Worm (Caenorhabditis elegans) whole organism, young adult: ENCODE results near the gene D1046.16.

Experiments used
- F10E7.11 ChIP-seq: sonication (generic microtip); optimal IDR thresholded peaks from 2 replicates; lab custom pipeline; 2017; ENCODE audit warnings: mild to moderate bottlenecking, missing genetic modification characterization, moderate library complexity, missing compliant biosample characterization
- F22D6.2 ChIP-seq: sonication (generic microtip); optimal IDR thresholded peaks from 2 replicates; lab custom pipeline; 2016; ENCODE audit warnings: mild to moderate bottlenecking, missing genetic modification characterization, missing compliant biosample characterization
- F33H1.4 ChIP-seq: fragments of 200-800 bp; sonication (Bioruptor generic); IDR thresholded peaks from 2 replicates; pipeline ENCODE4 v1.3.6; 2022; ENCODE audit warnings: missing genetic modification reagents, missing genetic modification characterization, missing compliant biosample characterization
- F52B5.7 ChIP-seq: sonication (generic microtip); optimal IDR thresholded peaks from 2 replicates; lab custom pipeline; 2016; ENCODE audit warnings: mild to moderate bottlenecking, missing genetic modification characterization, missing compliant biosample characterization
- K12H6.12 ChIP-seq: fragments of 200-800 bp; sonication (Bioruptor generic); optimal IDR thresholded peaks from 2 replicates; lab custom pipeline; 2018; ENCODE audit warnings: mild to moderate bottlenecking, missing genetic modification characterization, missing compliant biosample characterization
- Y53G8AR.9 ChIP-seq: fragments of 200-800 bp; sonication (Bioruptor generic); conservative IDR thresholded peaks from 2 replicates; pipeline ENCODE4 v1.3.6; 2022; ENCODE audit warnings: missing genetic modification reagents, missing genetic modification characterization, missing compliant biosample characterization
- Y67H2A.10 ChIP-seq: fragments of 200-800 bp; sonication (Bioruptor generic); conservative IDR thresholded peaks from 2 replicates; pipeline ENCODE4 v1.3.6; 2022; ENCODE audit warnings: missing genetic modification reagents, missing genetic modification characterization, missing compliant biosample characterization
- Y95B8A.8 ChIP-seq: fragments of 200-800 bp; sonication (Bioruptor generic); IDR thresholded peaks from 2 replicates; pipeline ENCODE4 v1.3.6; 2022; ENCODE audit warnings: missing genetic modification reagents, missing genetic modification characterization, missing compliant biosample characterization
- ZK185.1 ChIP-seq: sonication (generic microtip); optimal IDR thresholded peaks from 2 replicates; lab custom pipeline; 2016; ENCODE audit warnings: mild to moderate bottlenecking, missing genetic modification characterization, missing compliant biosample characterization; ENCODE audit not compliant: poor library complexity, severe bottlenecking
- aptf-3 ChIP-seq: fragments of 200-800 bp; sonication (Bioruptor generic); IDR thresholded peaks from 2 replicates; pipeline ENCODE4 v1.3.6; 2022; ENCODE audit warnings: missing genetic modification characterization, missing compliant biosample characterization
- athp-1 ChIP-seq: sonication (generic microtip); optimal IDR thresholded peaks from 2 replicates; lab custom pipeline; 2017; ENCODE audit warnings: mild to moderate bottlenecking, missing genetic modification characterization, missing compliant biosample characterization
- attf-3 ChIP-seq: fragments of 200-800 bp; sonication (Bioruptor generic); conservative IDR thresholded peaks from 2 replicates; pipeline ENCODE4 v1.3.6; 2022; ENCODE audit warnings: missing genetic modification reagents, missing genetic modification characterization, missing compliant biosample characterization
- ceh-91 ChIP-seq: fragments of 200-800 bp; sonication (Bioruptor generic); IDR thresholded peaks from 2 replicates; pipeline ENCODE4 v1.3.6; 2022; ENCODE audit warnings: missing genetic modification reagents, missing genetic modification characterization, missing compliant biosample characterization
- chd-7 ChIP-seq: sonication (generic microtip); optimal IDR thresholded peaks from 2 replicates; lab custom pipeline; 2016; ENCODE audit warnings: mild to moderate bottlenecking, missing genetic modification characterization, moderate library complexity, missing compliant biosample characterization
- die-1 ChIP-seq: sonication (generic microtip); optimal IDR thresholded peaks from 2 replicates; lab custom pipeline; 2016; ENCODE audit warnings: missing genotype, mild to moderate bottlenecking, missing genetic modification characterization, missing compliant biosample characterization
- dox-1 ChIP-seq: fragments of 200-800 bp; sonication (Bioruptor generic); IDR thresholded peaks from 2 replicates; pipeline ENCODE4 v1.3.6; 2022; ENCODE audit warnings: missing genetic modification reagents, missing genetic modification characterization, missing compliant biosample characterization
- efl-1 ChIP-seq: fragments of 150-350 bp; optimal IDR thresholded peaks from 2 replicates; lab custom pipeline; 2014; ENCODE audit warnings: missing biosample characterization, missing genetic modification reagents, missing genetic modification characterization
- gei-17 ChIP-seq: fragments of 200-800 bp; sonication (Bioruptor generic); optimal IDR thresholded peaks from 2 replicates; lab custom pipeline; 2018; ENCODE audit warnings: mild to moderate bottlenecking, missing genetic modification characterization, missing compliant biosample characterization
- hlh-12 ChIP-seq: sonication (generic microtip); optimal IDR thresholded peaks from 2 replicates; lab custom pipeline; 2016; ENCODE audit warnings: missing genetic modification characterization, missing compliant biosample characterization
- hrde-1 ChIP-seq: sonication (generic microtip); optimal IDR thresholded peaks from 2 replicates; lab custom pipeline; 2016; ENCODE audit warnings: missing genetic modification characterization, mild to moderate bottlenecking, missing compliant biosample characterization, moderate library complexity, missing genotype, missing genetic modification reagents, borderline replicate concordance
- let-607 ChIP-seq, 2 experiments: fragments of 200-800 bp in 1 of 2; sonication (Bioruptor generic) in 1 of 2; sonication (generic microtip) in 1 of 2; optimal IDR thresholded peaks; 2 replicates each; lab custom pipeline; 2016 to 2018; ENCODE audit warnings: mild to moderate bottlenecking in 2 of 2, missing compliant biosample characterization in 2 of 2, missing genetic modification characterization in 2 of 2, moderate library complexity in 2 of 2, missing genotype in 1 of 2
- lir-1 ChIP-seq: fragments of 200-800 bp; sonication (Bioruptor generic); conservative IDR thresholded peaks from 2 replicates; pipeline ENCODE4 v1.3.6; 2022; ENCODE audit warnings: missing genetic modification reagents, missing genetic modification characterization, missing compliant biosample characterization
- mcd-1 ChIP-seq: fragments of 200-800 bp; sonication (Bioruptor generic); IDR thresholded peaks from 2 replicates; pipeline ENCODE4 v1.3.6; 2022; ENCODE audit warnings: missing genetic modification reagents, missing genetic modification characterization, missing compliant biosample characterization
- mxl-1 ChIP-seq: sonication (generic microtip); optimal IDR thresholded peaks from 2 replicates; lab custom pipeline; 2016; ENCODE audit warnings: missing genetic modification characterization, missing compliant biosample characterization
- nhr-27 ChIP-seq: fragments of 200-800 bp; sonication (Bioruptor generic); optimal IDR thresholded peaks from 2 replicates; lab custom pipeline; 2018; ENCODE audit warnings: mild to moderate bottlenecking, missing genetic modification characterization, moderate library complexity, missing compliant biosample characterization
- nhr-80 ChIP-seq: sonication (generic microtip); optimal IDR thresholded peaks from 2 replicates; lab custom pipeline; 2016; ENCODE audit warnings: missing genetic modification characterization, missing compliant biosample characterization
- nhr-90 ChIP-seq: sonication (generic microtip); optimal IDR thresholded peaks from 2 replicates; lab custom pipeline; 2016; ENCODE audit warnings: missing genotype, mild to moderate bottlenecking, missing genetic modification characterization, missing compliant biosample characterization
- repo-1 ChIP-seq: sonication (generic microtip); optimal IDR thresholded peaks from 2 replicates; lab custom pipeline; 2017; ENCODE audit warnings: mild to moderate bottlenecking, missing genetic modification characterization, missing compliant biosample characterization
- rpc-1 ChIP-seq, 2 experiments: fragments of 150-350 bp in 1 of 2; sonication (generic microtip) in 1 of 2; optimal IDR thresholded peaks; 2 replicates each; lab custom pipeline; 2014 to 2018; ENCODE audit warnings: missing biosample characterization in 1 of 2, missing genetic modification characterization in 1 of 2, missing genetic modification reagents in 1 of 2, missing genotype in 1 of 2
- sea-2 ChIP-seq: fragments of 200-800 bp; sonication (Bioruptor generic); IDR thresholded peaks from 2 replicates; pipeline ENCODE4 v1.3.6; 2022; ENCODE audit warnings: missing genetic modification characterization, missing compliant biosample characterization
- somi-1 ChIP-seq: fragments of 200-800 bp; sonication (Bioruptor generic); optimal IDR thresholded peaks from 2 replicates; lab custom pipeline; 2018; ENCODE audit warnings: mild to moderate bottlenecking, missing genetic modification characterization, missing compliant biosample characterization
- sptf-2 ChIP-seq: fragments of 200-800 bp; sonication (Bioruptor generic); optimal IDR thresholded peaks from 2 replicates; lab custom pipeline; 2018; ENCODE audit warnings: mild to moderate bottlenecking, missing genetic modification characterization, missing compliant biosample characterization
- tbp1 ChIP-seq: fragments of 200-800 bp; sonication (Bioruptor generic); optimal IDR thresholded peaks from 2 replicates; lab custom pipeline; 2018; ENCODE audit warnings: mild to moderate bottlenecking, missing genetic modification characterization, missing compliant biosample characterization
- tlf-1 ChIP-seq: fragments of 200-800 bp; sonication (Bioruptor generic); optimal IDR thresholded peaks from 2 replicates; lab custom pipeline; 2018; ENCODE audit warnings: mild to moderate bottlenecking, missing genetic modification characterization, missing compliant biosample characterization
- zfh-2 ChIP-seq: fragments of 200-800 bp; sonication (Bioruptor generic); conservative IDR thresholded peaks from 2 replicates; pipeline ENCODE4 v1.3.6; 2022; ENCODE audit warnings: missing genetic modification reagents, missing genetic modification characterization, missing compliant biosample characterization
- ztf-22 ChIP-seq: fragments of 200-800 bp; sonication (Bioruptor generic); optimal IDR thresholded peaks from 2 replicates; lab custom pipeline; 2018; ENCODE audit warnings: mild to moderate bottlenecking, missing genetic modification characterization, moderate library complexity, missing compliant biosample characterization
- ztf-3 ChIP-seq: fragments of 200-800 bp; sonication (Bioruptor generic); optimal IDR thresholded peaks from 2 replicates; lab custom pipeline; 2018; ENCODE audit warnings: mild to moderate bottlenecking, missing genetic modification characterization, missing compliant biosample characterization
- ztf-6 ChIP-seq: fragments of 200-800 bp; sonication (Bioruptor generic); IDR thresholded peaks from 2 replicates; pipeline ENCODE4 v1.3.6; 2022; ENCODE audit warnings: missing genetic modification reagents, missing genetic modification characterization, missing compliant biosample characterization

The D1046.16 gene

ce11 chrIV:8927093-8927492 is 5.1 kb downstream of the D1046.16 start (continued):
- TF ChIP-seq nhr-90 (tag; lab: Kevin White, UChicago): peak; percentile 96
- TF ChIP-seq ztf-3 (GFP tag; lab: Kevin White, UChicago): peak; percentile 65
- peak; percentile 76 for TF ChIP-seq Y53G8AR.9 (GFP tag; lab: Robert Waterston, UW)
- TF ChIP-seq mcd-1 (GFP tag; lab: Robert Waterston, UW): peak; percentile 79
- TF ChIP-seq gei-17: peak; percentile 45
- peak; percentile 80 for TF ChIP-seq mxl-1
- peak; percentile 73 for TF ChIP-seq nhr-27 (tag; lab: Kevin White, UChicago)
- TF ChIP-seq sea-2 (GFP tag; lab: Robert Waterston, UW): peak; percentile 83
- peak; percentile 54 to 64 for TF ChIP-seq let-607 (tag; optimal IDR thresholded peaks at IDR 0.05; lab: Kevin White, UChicago)
- TF ChIP-seq lir-1 (GFP tag; lab: Robert Waterston, UW): peak; percentile 76
- TF ChIP-seq, all 124 proteins: peak for 107

ce11 chrIV:8929942-8930492 is 8.1 kb downstream of the D1046.16 start, which contains the start of the genes D1046.18 and slc-25A26:
Gene D1046.18 (plus strand): TSS chrIV:8930242.
Gene slc-25A26 (plus strand): TSS chrIV:8930442.
- no peak for TF ChIP-seq rpc-1 (optimal IDR thresholded peaks at IDR 0.05; lab: Kevin White, UChicago)
- TF ChIP-seq rpc-1 (tag; optimal IDR thresholded peaks at IDR 0.05; lab: Kevin White, UChicago): no peak
- TF ChIP-seq F33H1.4 (GFP tag; lab: Robert Waterston, UW): no peak
- TF ChIP-seq hlh-12 (tag; lab: Kevin White, UChicago): no peak
- no peak for TF ChIP-seq aptf-3 (GFP tag; lab: Robert Waterston, UW)
- TF ChIP-seq zfh-2: no peak
- TF ChIP-seq F52B5.7 (tag; lab: Kevin White, UChicago): no peak
- TF ChIP-seq ZK185.1 (tag; lab: Kevin White, UChicago): no peak
- TF ChIP-seq Y67H2A.10 (GFP tag; lab: Robert Waterston, UW): no peak
- TF ChIP-seq attf-3 (GFP tag; lab: Robert Waterston, UW): no peak
- TF ChIP-seq tbp1 (GFP tag; lab: Kevin White, UChicago): no peak
- TF ChIP-seq efl-1 (GFP tag; lab: Kevin White, UChicago): no peak
- no peak for TF ChIP-seq Y95B8A.8 (GFP tag; lab: Robert Waterston, UW)
- TF ChIP-seq ztf-22 (GFP tag; lab: Kevin White, UChicago): no peak
- TF ChIP-seq hrde-1 (tag; lab: Kevin White, UChicago): no peak
- TF ChIP-seq K12H6.12 (tag; lab: Kevin White, UChicago): no peak
- TF ChIP-seq F10E7.11 (tag; lab: Kevin White, UChicago): no peak
- no peak for TF ChIP-seq ztf-6
- TF ChIP-seq Y53G8AR.9 (GFP tag; lab: Robert Waterston, UW): no peak

- TF ChIP-seq tlf-1 (GFP tag; lab: Kevin White, UChicago): no peak
- TF ChIP-seq repo-1 (tag; lab: Kevin White, UChicago): no peak
- TF ChIP-seq tbp1 (GFP tag; lab: Kevin White, UChicago): no peak
- TF ChIP-seq somi-1 (GFP tag; lab: Kevin White, UChicago): no peak
- TF ChIP-seq nhr-80 (tag; lab: Kevin White, UChicago): no peak
- TF ChIP-seq sptf-2: no peak
Measured at ce11 chrIV:8933575-8933974, 11.6 kb downstream of the D1046.16 start, which contains the start of gene D1046.4. Gene D1046.4 (plus strand): TSS chrIV:8933875.

ce11 chrIV:8943430-8943829 is 21.5 kb downstream of the D1046.16 start:
- no peak for TF ChIP-seq mxl-1
- no peak for TF ChIP-seq dox-1 (GFP tag; lab: Robert Waterston, UW)
- TF ChIP-seq die-1: no peak
- TF ChIP-seq ceh-91 (GFP tag; lab: Robert Waterston, UW): no peak
- no peak for TF ChIP-seq F22D6.2 (tag; lab: Kevin White, UChicago)
- TF ChIP-seq chd-7 (tag; lab: Kevin White, UChicago): no peak
- no peak for TF ChIP-seq athp-1 (tag; lab: Kevin White, UChicago)
